Worm (Caenorhabditis elegans): ENCODE measurements around the gene vab-1.

Gene vab-1

DNA sequence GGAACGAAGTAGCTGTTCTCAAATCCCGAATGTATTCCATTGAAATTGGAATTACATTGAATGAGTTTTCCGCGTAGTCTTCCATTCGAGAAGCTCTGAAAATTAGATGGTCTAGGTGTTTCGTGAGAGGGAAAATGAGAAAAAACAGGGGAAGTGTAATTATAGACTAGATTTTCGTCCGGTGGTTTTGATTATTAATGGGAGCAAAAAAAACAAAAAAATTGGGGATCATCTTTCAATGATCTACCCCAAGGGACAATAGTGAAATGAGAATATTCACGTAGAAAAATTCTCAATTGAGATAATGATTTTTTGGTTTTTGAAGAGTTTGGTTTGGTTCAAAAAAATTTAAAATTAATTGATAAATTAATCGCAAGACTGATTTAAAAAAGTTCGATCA lies 39.9 kb upstream of the vab-1 start, which contains the start of gene sra-32:
sra-32 (minus strand) TSS at position 101 of the 400 bp plus-strand sequence.
- TF ChIP-seq T20F7.1 (GFP tag; optimal IDR thresholded peaks at IDR 0.05) (no peak), lin-38 (GFP tag; IDR thresholded peaks at IDR 0.05) (no peak), daf-19 (GFP tag; conservative IDR thresholded peaks at IDR 0.05) (no peak), lir-3 (tag; optimal IDR thresholded peaks at IDR 0.05) (no peak), lin-39 (tag; optimal IDR thresholded peaks at IDR 0.05) (no peak), rbr-2 (tag; optimal IDR thresholded peaks at IDR 0.05) (no peak), mdl-1 (tag; optimal IDR thresholded peaks at IDR 0.05) (no peak), dmd-9 (GFP tag; IDR thresholded peaks at IDR 0.05) (no peak), lin-13 (GFP tag; optimal IDR thresholded peaks at IDR 0.05) (no peak), ztf-7 (tag; optimal IDR thresholded peaks at IDR 0.05) (no peak), nhr-42 (GFP tag; IDR thresholded peaks at IDR 0.05) (no peak), ceh-82 (tag; optimal IDR thresholded peaks at IDR 0.05) (no peak), gei-8 (GFP tag; optimal IDR thresholded peaks at IDR 0.05) (no peak), madf-5 (GFP tag; IDR thresholded peaks at IDR 0.05) (no peak), unc-39 (tag; optimal IDR thresholded peaks at IDR 0.05) (no peak), pha-4 (GFP tag; IDR thresholded peaks at IDR 0.05) (no peak), pha-4 (tag; optimal IDR thresholded peaks at IDR 0.05) (no peak), sdz-12 (GFP tag; optimal IDR thresholded peaks at IDR 0.05) (no peak)

DNA sequence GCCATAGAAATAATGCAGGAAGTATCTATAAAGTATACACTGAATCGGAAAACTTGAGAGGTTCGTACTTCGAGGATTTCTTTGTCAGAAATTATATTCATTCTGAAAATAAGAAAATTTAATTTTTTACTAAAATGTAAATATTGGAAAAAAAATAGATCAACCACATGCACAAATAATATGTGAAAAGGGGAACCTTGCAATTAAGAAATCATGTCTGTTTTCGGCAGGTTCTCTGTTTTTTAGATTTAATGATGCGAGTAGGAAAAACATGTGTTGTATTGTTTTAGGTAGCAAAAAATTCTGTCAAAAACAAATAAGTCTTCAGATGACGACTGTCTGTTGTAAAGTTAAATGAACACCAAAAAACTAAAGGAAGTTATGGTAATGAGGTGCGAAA lies 34.7 kb upstream of the vab-1 start, which contains the start of gene sra-33:
sra-33 (minus strand) TSS at position 101 of the 400 bp plus-strand sequence.
- TF ChIP-seq nhr-76 (tag; optimal IDR thresholded peaks at IDR 0.05) = no peak
- no peak for TF ChIP-seq zip-11 (GFP tag; IDR thresholded peaks at IDR 0.05)
- no peak for TF ChIP-seq F37D6.2 (tag; optimal IDR thresholded peaks at IDR 0.05)
- TF ChIP-seq nhr-28 (tag; optimal IDR thresholded peaks at IDR 0.05) = no peak
- TF ChIP-seq lin-38 (GFP tag; IDR thresholded peaks at IDR 0.05) = no peak

DNA sequence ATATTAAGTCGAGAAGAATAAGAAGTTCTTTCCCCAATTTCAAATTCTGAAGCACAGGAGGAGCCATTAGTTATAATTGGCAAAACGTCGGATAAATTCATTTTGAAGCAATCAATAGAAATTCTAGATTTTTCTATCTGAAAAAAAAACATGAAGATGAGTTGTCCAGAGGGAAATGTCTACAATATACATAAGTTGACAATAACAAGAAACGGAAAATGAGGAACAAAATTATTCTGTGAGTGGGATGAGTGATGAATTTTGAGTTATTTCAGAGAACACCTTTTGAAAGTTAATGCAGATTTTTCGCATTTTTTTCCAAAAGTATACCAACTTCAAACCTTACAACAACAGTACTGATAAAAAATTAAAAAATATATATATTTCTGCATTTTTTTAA lies 31.2 kb upstream of the vab-1 start, which contains the start of gene sra-36:
sra-36 (minus strand) TSS at position 101 of the 400 bp plus-strand sequence.
- TF ChIP-seq unc-130 (GFP tag; optimal IDR thresholded peaks at IDR 0.05) (no peak), lin-13 (GFP tag; optimal IDR thresholded peaks at IDR 0.05) (no peak), dve-1 (tag; optimal IDR thresholded peaks at IDR 0.05; ENCODE audit: insufficient read depth) (no peak), spr-1 (tag; optimal IDR thresholded peaks at IDR 0.05) (no peak), zag-1 (tag; optimal IDR thresholded peaks at IDR 0.05) (no peak), nhr-41 (GFP tag; IDR thresholded peaks at IDR 0.05) (no peak), madf-5 (GFP tag; IDR thresholded peaks at IDR 0.05) (no peak), daf-12 (tag; optimal IDR thresholded peaks at IDR 0.05) (no peak), lin-29 (GFP tag; IDR thresholded peaks at IDR 0.05) (no peak), dmd-9 (GFP tag; IDR thresholded peaks at IDR 0.05) (no peak), madf-9 (GFP tag; conservative IDR thresholded peaks at IDR 0.05) (no peak), dpl-1 (GFP tag; optimal IDR thresholded peaks at IDR 0.05) (no peak), lin-1 (GFP tag; IDR thresholded peaks at IDR 0.05) (no peak), ceh-44 (GFP tag; IDR thresholded peaks at IDR 0.05) (no peak), T26A8.4 (GFP tag; IDR thresholded peaks at IDR 0.05) (no peak), zfp-3 (GFP tag; conservative IDR thresholded peaks at IDR 0.05) (no peak), ceh-62 (tag; optimal IDR thresholded peaks at IDR 0.05) (no peak), F49E8.2 (tag; optimal IDR thresholded peaks at IDR 0.05; ENCODE audit: borderline replicate concordance) (no peak), F37D6.2 (tag; optimal IDR thresholded peaks at IDR 0.05) (no peak)

DNA sequence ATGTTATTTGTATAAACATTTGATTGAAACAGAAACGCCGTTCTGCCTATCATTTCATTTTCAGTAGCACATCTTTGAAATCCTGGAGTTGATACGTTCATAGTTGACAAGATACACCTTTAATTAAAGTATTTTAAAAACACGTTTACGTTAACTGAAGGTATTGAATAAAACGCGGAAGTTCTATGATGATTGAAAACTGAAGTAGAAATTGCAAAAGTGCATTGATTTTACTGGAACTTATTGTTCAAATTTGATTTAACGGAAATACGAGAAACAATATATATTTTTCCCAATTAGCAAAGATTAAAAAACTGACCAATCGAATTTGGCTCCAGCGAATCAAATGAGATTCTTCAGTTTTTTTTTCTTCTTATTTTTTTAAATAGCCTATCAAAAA lies 28.2 kb upstream of the vab-1 start, which contains the start of gene sra-34:
sra-34 (minus strand) TSS at position 101 of the 400 bp plus-strand sequence.
- TF ChIP-seq unc-62 (GFP tag; optimal IDR thresholded peaks at IDR 0.05 in 1 of 2) = no peak
- TF ChIP-seq unc-62 (tag; optimal IDR thresholded peaks at IDR 0.05) = no peak
- peak; percentile 54 for TF ChIP-seq aha-1 (tag)

Data from whole organism, L4 larva.